Fruit fly (Drosophila melanogaster): ENCODE results near the gene CG32073.

DNA sequence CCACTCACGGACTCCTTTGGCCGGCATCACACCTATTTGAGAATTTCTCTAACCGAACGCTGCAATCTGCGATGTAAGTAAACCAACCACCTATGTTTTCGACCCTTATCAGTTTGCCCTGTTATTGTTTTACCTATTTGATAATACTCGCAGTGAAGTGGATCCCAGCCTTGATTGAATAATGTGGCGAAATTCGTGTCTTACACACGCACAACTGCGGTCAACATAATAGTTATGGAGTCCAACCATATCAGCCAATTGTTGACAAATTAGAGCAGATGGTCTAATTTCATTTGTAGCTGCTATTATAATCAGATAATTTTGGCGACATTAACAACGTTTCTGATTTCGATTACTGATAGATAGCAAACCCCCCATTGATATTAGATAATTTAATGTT, 36.3 kb downstream of the CG32073 start:
- no peak for TF ChIP-seq psq (optimal IDR thresholded peaks at IDR 0.05)
- no peak for TF ChIP-seq pan (optimal IDR thresholded peaks at IDR 0.05)
- TF ChIP-seq Dll (optimal IDR thresholded peaks at IDR 0.05): no peak
- no peak for TF ChIP-seq usp (GFP tag; optimal IDR thresholded peaks at IDR 0.05)
